Fruit fly (Drosophila melanogaster): ENCODE data around the gene CG5860.
A peak's percentile ranks its signal among the peaks of the same experiment; 100 is the strongest.

The CG5860 gene

DNA sequence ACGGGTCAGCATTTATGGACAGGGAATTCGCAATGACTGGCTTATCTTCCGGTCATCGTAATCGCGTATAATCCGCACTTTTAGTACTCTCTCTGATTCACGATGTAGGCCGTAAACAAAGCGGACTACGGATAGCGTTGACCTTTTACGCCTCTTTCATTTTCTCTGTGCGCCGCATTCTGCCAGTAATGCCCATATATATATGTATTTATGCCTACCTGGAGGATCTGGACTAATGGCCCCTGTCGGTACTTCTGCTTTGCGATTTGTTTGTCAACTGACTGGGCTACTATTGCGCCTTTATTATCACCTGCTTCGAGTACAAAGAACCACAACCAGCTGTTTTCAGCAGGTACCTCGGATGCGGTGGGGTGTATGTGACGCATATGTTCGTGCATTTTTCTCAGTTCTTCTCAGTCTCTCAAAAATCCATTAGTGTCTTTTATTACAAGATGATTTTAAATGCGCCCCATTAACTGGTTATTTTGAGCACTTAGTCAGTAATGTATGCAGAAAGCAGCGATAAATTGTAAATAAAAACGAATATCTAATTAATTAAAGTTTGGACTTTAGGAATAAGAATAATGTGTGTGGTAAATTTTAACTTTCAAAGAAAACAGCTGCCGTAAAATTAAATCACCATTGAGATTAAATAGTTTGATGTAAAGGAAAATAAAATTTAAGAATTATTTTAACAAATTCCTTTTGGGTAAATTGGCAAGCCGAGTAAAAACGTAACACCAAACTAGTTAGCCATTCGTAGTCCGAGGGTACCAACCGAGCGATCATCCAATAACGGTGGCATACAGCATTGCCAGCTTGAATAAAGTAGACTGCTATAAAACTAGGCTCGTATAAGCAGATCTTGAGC, 14.9 kb upstream of the CG5860 start, which contains the start of gene CREG (continued):
- no peak; the same call in 3 of the 4 replicates for TF ChIP-seq Gug (GFP tag; IDR thresholded peaks at IDR 0.05)
- no peak for TF ChIP-seq CG6175 (GFP tag; IDR thresholded peaks at IDR 0.05)
- peak; percentile 79 for TF ChIP-seq row (GFP tag; IDR thresholded peaks at IDR 0.05)
- TF ChIP-seq Dll (GFP tag; IDR thresholded peaks at IDR 0.05; ENCODE audit: partially characterized antibody), result no peak
- TF ChIP-seq Mad (GFP tag; optimal IDR thresholded peaks at IDR 0.05), result no peak
- no peak for TF ChIP-seq cg (GFP tag; optimal IDR thresholded peaks at IDR 0.05)
- TF ChIP-seq CG9609 (GFP tag; optimal IDR thresholded peaks at IDR 0.05), result no peak
- no peak for TF ChIP-seq toy (GFP tag; IDR thresholded peaks at IDR 0.05)
- no peak for TF ChIP-seq CG6272 (GFP tag; IDR thresholded peaks at IDR 0.05)
- TF ChIP-seq yki (optimal IDR thresholded peaks at IDR 0.05), result no peak
- TF ChIP-seq sob (GFP tag; IDR thresholded peaks at IDR 0.05), result no peak
- TF ChIP-seq vvl (GFP tag; IDR thresholded peaks at IDR 0.05), result no peak
- TF ChIP-seq ara (GFP tag; IDR thresholded peaks at IDR 0.05), result 0 out of 2 replicates have a peak, but pooled peaks have one; percentile 18
- TF ChIP-seq CG10366 (GFP tag; IDR thresholded peaks at IDR 0.05), result no peak; the same call in 1 of the 2 replicates
- no peak for TF ChIP-seq so (GFP tag; IDR thresholded peaks at IDR 0.05)
- TF ChIP-seq ac (GFP tag; optimal IDR thresholded peaks at IDR 0.05), result peak; percentile 40
- TF ChIP-seq CG7987 (GFP tag; optimal IDR thresholded peaks at IDR 0.05), result no peak
- no peak for TF ChIP-seq jing (GFP tag; optimal IDR thresholded peaks at IDR 0.05)
- TF ChIP-seq sc (optimal IDR thresholded peaks at IDR 0.05), result no peak
- TF ChIP-seq sc (GFP tag; optimal IDR thresholded peaks at IDR 0.05), result peak; percentile 35
- TF ChIP-seq crp (GFP tag; optimal IDR thresholded peaks at IDR 0.05), result peak in 1 of 2 experiments; percentile 70
- TF ChIP-seq NfI (GFP tag; optimal IDR thresholded peaks at IDR 0.05), result no peak
- TF ChIP-seq Bgb (GFP tag; IDR thresholded peaks at IDR 0.05; ENCODE audit: partially characterized antibody), result no peak
- TF ChIP-seq CG1603 (tag; optimal IDR thresholded peaks at IDR 0.05), result no peak
- no peak for TF ChIP-seq Nf-YB (GFP tag; optimal IDR thresholded peaks at IDR 0.05)

dm6 chr3R:17400102-17400501, 9.3 kb upstream of the CG5860 start:
- TF ChIP-seq CG31365 (tag; optimal IDR thresholded peaks at IDR 0.05) (no peak), sisA (GFP tag; IDR thresholded peaks at IDR 0.05) (no peak), Gsc (GFP tag; IDR thresholded peaks at IDR 0.05) (no peak), exex (tag; optimal IDR thresholded peaks at IDR 0.05) (peak; percentile 60), chinmo (GFP tag; IDR thresholded peaks at IDR 0.05; ENCODE audit: partially characterized antibody) (no peak), Elba2 (GFP tag; optimal IDR thresholded peaks at IDR 0.05) (no peak), hb (GFP tag; IDR thresholded peaks at IDR 0.05; ENCODE audit: partially characterized antibody) (no peak), slbo (GFP tag; IDR thresholded peaks at IDR 0.05) (no peak), fd64A (GFP tag; optimal IDR thresholded peaks at IDR 0.05) (peak; percentile 9), Kr (GFP tag; optimal IDR thresholded peaks at IDR 0.05) (no peak), CG7745 (tag; optimal IDR thresholded peaks at IDR 0.05) (peak; percentile 65), NK7.1 (GFP tag; optimal IDR thresholded peaks at IDR 0.05) (no peak), Hey (tag; optimal IDR thresholded peaks at IDR 0.05) (peak; percentile 17), twi (tag; optimal IDR thresholded peaks at IDR 0.05) (no peak), dan (GFP tag; IDR thresholded peaks at IDR 0.05) (no peak), fu2 (GFP tag; optimal IDR thresholded peaks at IDR 0.05) (no peak), lola (GFP tag; optimal IDR thresholded peaks at IDR 0.05) (no peak), chm (GFP tag; IDR thresholded peaks at IDR 0.05) (no peak), CG10654 (GFP tag; optimal IDR thresholded peaks at IDR 0.05) (no peak), seq (GFP tag; IDR thresholded peaks at IDR 0.05) (no peak), YL-1 (GFP tag; optimal IDR thresholded peaks at IDR 0.05) (no peak), wek (GFP tag; optimal IDR thresholded peaks at IDR 0.05) (no peak), Sry-δ (GFP tag; optimal IDR thresholded peaks at IDR 0.05) (no peak), PHDP (tag; optimal IDR thresholded peaks at IDR 0.05) (no peak), CG4730 (GFP tag; IDR thresholded peaks at IDR 0.05) (no peak), kni (GFP tag; optimal IDR thresholded peaks at IDR 0.05) (no peak)

Data from whole organism, embryonic.